Worm (Caenorhabditis elegans) whole organism, early embryonic: Measurements from ENCODE around the gene Y17G7B.20.
A peak's percentile ranks its signal among the peaks of the same experiment; 100 is the strongest.

Experiments used
- B0310.2 ChIP-seq: sonication (generic microtip); optimal IDR thresholded peaks from 2 replicates; lab custom pipeline; 2016; ENCODE audit warnings: mild to moderate bottlenecking, missing genetic modification characterization, missing compliant biosample characterization
- F13C5.2 ChIP-seq: sonication (generic microtip); optimal IDR thresholded peaks from 2 replicates; lab custom pipeline; 2017; ENCODE audit warnings: mild to moderate bottlenecking, missing genetic modification characterization, inconsistent platforms, missing compliant biosample characterization
- aly-1 ChIP-seq: sonication (generic microtip); optimal IDR thresholded peaks from 2 replicates; lab custom pipeline; 2016; ENCODE audit warnings: missing genetic modification characterization, missing compliant biosample characterization
- ama-1 ChIP-seq: fragments of 150-350 bp; optimal IDR thresholded peaks from 2 replicates; lab custom pipeline; 2014
- ceh-13 ChIP-seq: fragments of 200-800 bp; sonication (Bioruptor generic); optimal IDR thresholded peaks from 2 replicates; lab custom pipeline; 2018; ENCODE audit warnings: mild to moderate bottlenecking, missing genetic modification characterization, missing compliant biosample characterization
- ceh-36 ChIP-seq: sonication (generic microtip); optimal IDR thresholded peaks from 2 replicates; lab custom pipeline; 2016; ENCODE audit warnings: missing genetic modification characterization, inconsistent platforms, missing compliant biosample characterization
- ets-7 ChIP-seq: sonication (generic microtip); optimal IDR thresholded peaks from 2 replicates; lab custom pipeline; 2016; ENCODE audit warnings: missing genotype, missing genetic modification characterization, missing compliant biosample characterization
- flt-1 ChIP-seq: fragments of 200-800 bp; sonication (Bioruptor generic); IDR thresholded peaks from 2 replicates; pipeline ENCODE4 v1.3.6; 2022; ENCODE audit warnings: missing genetic modification characterization, missing compliant biosample characterization
- hmbx-1 ChIP-seq: sonication (generic microtip); optimal IDR thresholded peaks from 2 replicates; lab custom pipeline; 2016; ENCODE audit warnings: mild to moderate bottlenecking, missing genetic modification characterization, missing compliant biosample characterization
- hmg-4 ChIP-seq: fragments of 200-800 bp; sonication (Bioruptor generic); optimal IDR thresholded peaks from 2 replicates; lab custom pipeline; 2018; ENCODE audit warnings: mild to moderate bottlenecking, missing genetic modification characterization, missing compliant biosample characterization
- hnd-1 ChIP-seq: sonication (generic microtip); optimal IDR thresholded peaks from 2 replicates; lab custom pipeline; 2016; ENCODE audit warnings: missing genetic modification characterization, missing compliant biosample characterization
- pes-1 ChIP-seq: fragments of 200-800 bp; sonication (Bioruptor generic); IDR thresholded peaks from 2 replicates; pipeline ENCODE4 v1.3.6; 2022; ENCODE audit warnings: missing genetic modification reagents, missing genetic modification characterization, missing compliant biosample characterization
- scrt-1 ChIP-seq: fragments of 200-800 bp; sonication (Bioruptor generic); IDR thresholded peaks from 2 replicates; pipeline ENCODE4 v1.3.6; 2022; ENCODE audit warnings: missing genetic modification characterization, missing compliant biosample characterization
- sea-1 ChIP-seq: fragments of 200-800 bp; sonication (Bioruptor generic); conservative IDR thresholded peaks from 2 replicates; pipeline ENCODE4 v1.3.6; 2022; ENCODE audit warnings: missing genetic modification characterization, missing compliant biosample characterization
- tbx-11 ChIP-seq: fragments of 200-800 bp; sonication (Bioruptor generic); IDR thresholded peaks from 2 replicates; pipeline ENCODE4 v1.3.6; 2022; ENCODE audit warnings: missing genetic modification characterization, missing compliant biosample characterization
- tbx-37 ChIP-seq: fragments of 200-800 bp; sonication (Bioruptor generic); conservative IDR thresholded peaks from 2 replicates; pipeline ENCODE4 v1.3.6; 2022; ENCODE audit warnings: missing genetic modification reagents, missing genetic modification characterization, missing compliant biosample characterization
- tra-4 ChIP-seq: sonication (generic microtip); optimal IDR thresholded peaks from 2 replicates; lab custom pipeline; 2017; ENCODE audit warnings: missing genetic modification characterization, missing compliant biosample characterization

The Y17G7B.20 gene

DNA sequence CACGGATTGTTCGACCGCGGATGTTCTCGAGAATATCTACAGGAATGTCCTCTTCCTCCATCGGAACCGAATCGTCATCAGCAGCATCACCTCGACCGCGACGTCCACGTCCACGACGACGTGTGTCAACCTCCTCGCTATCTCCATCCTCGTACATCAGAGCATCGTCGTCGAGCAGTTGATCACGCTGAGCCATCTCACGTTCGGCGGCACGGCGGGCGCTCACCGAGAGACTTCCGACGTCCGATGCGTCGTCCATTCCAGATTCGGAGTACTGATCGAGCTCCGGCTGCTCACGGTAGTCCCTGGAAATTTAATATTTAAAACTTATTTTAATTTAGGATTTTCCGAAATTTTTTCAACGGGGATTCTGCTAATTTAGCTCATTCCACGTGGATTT lies 26.3 kb upstream of the Y17G7B.20 start:
- TF ChIP-seq tbx-11, result no peak
- TF ChIP-seq hnd-1 (tag; lab: Kevin White, UChicago), result no peak
- TF ChIP-seq hmg-4 (GFP tag; lab: Kevin White, UChicago), result no peak
- TF ChIP-seq scrt-1 (GFP tag; lab: Robert Waterston, UW), result no peak
- TF ChIP-seq ceh-13, result no peak
- no peak for TF ChIP-seq F13C5.2 (tag; lab: Kevin White, UChicago)
- TF ChIP-seq tbx-37 (GFP tag; lab: Robert Waterston, UW), result no peak
- no peak for TF ChIP-seq aly-1 (tag; lab: Kevin White, UChicago)
- TF ChIP-seq ceh-36 (tag; lab: Kevin White, UChicago), result no peak
- TF ChIP-seq tra-4 (tag; lab: Kevin White, UChicago), result no peak
- TF ChIP-seq hmbx-1 (tag; lab: Kevin White, UChicago), result no peak
- TF ChIP-seq sea-1 (GFP tag; lab: Robert Waterston, UW), result no peak
- no peak for TF ChIP-seq ets-7 (tag; lab: Kevin White, UChicago)
- no peak for TF ChIP-seq B0310.2
- TF ChIP-seq ama-1 (lab: Kevin White, UChicago), result no peak
- TF ChIP-seq flt-1 (GFP tag; lab: Robert Waterston, UW), result no peak
- TF ChIP-seq pes-1 (GFP tag; lab: Robert Waterston, UW), result no peak

DNA sequence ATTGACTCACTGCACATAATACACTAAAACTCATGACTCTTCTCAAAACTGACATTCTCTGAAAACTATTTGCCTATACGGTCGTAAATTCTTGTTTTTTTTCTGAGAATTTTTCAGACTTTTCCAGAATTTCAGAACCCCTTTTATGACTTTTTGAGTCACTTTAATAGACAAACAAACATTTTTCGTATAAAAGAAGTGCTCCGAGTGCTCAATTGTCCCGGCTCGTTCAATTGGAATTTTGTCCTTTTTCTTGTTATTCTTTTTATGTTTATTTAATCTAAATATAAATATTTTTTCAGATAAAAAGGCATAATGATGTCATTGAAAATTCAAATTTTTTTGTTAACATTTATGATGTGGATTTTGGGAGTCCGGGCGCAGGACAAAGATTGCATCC lies 19.3 kb upstream of the Y17G7B.20 start, which contains the start of gene Y17G7B.23:
TSS of gene Y17G7B.23 (plus strand) at position 301 of the 400 bp plus-strand sequence.
- TF ChIP-seq hmbx-1 (tag; lab: Kevin White, UChicago), result no peak
- TF ChIP-seq ets-7 (tag; lab: Kevin White, UChicago), result no peak

DNA sequence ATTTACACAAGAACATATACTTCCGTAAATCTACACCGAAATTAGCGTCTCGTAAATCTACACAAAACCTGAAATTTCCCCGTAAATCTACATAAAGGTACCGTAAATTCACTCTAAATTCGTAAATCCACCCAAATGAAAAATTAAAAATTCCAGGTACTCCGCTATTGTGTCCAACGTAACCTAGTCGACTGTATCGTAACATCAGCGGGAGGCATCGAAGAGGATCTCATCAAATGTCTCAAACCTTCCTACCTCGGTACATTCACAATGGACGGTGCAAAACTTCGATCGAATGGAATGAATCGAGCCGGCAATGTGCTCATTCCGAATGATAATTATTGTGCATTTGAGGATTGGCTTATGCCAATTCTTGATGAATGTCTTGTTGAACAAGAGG lies 15.3 kb upstream of the Y17G7B.20 start:
- TF ChIP-seq pes-1 (GFP tag; lab: Robert Waterston, UW) (no peak), tbx-11 (no peak), ceh-13 (no peak), aly-1 (tag; lab: Kevin White, UChicago) (no peak), B0310.2 (no peak), tbx-37 (GFP tag; lab: Robert Waterston, UW) (no peak), ceh-36 (tag; lab: Kevin White, UChicago) (no peak), hmbx-1 (tag; lab: Kevin White, UChicago) (no peak)

DNA sequence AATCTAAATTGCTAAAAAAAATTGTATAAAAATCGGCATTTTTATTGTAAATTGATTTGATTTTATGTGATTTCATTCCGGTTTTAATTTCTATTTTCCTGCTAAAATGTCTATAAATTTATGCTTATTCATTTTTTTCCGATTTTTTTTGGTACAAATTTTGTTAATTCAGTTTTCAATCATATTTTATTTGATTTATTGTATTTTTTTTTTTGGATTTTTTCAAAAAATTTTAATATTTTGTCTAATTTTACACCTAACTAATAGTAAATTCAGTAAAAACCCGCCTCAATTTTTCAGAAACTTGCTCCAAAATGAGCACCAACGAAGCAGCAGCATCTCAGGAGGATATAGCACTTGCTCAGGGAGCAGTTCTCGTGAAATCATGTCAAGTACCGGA lies 13.1 kb upstream of the Y17G7B.20 start, which contains the start of gene dhps-1:
TSS of gene dhps-1 (plus strand) at position 301 of the 400 bp plus-strand sequence.
- TF ChIP-seq hmbx-1 (tag; lab: Kevin White, UChicago) (no peak), tbx-37 (GFP tag; lab: Robert Waterston, UW) (no peak), sea-1 (GFP tag; lab: Robert Waterston, UW) (no peak), ama-1 (lab: Kevin White, UChicago) (no peak), hmg-4 (GFP tag; lab: Kevin White, UChicago) (no peak), B0310.2 (no peak), aly-1 (tag; lab: Kevin White, UChicago) (no peak), ceh-13 (no peak), ets-7 (tag; lab: Kevin White, UChicago) (no peak), flt-1 (GFP tag; lab: Robert Waterston, UW) (no peak), F13C5.2 (tag; lab: Kevin White, UChicago) (no peak), ceh-36 (tag; lab: Kevin White, UChicago) (no peak), tra-4 (tag; lab: Kevin White, UChicago) (no peak), hnd-1 (tag; lab: Kevin White, UChicago) (no peak), tbx-11 (no peak), pes-1 (GFP tag; lab: Robert Waterston, UW) (no peak)

DNA sequence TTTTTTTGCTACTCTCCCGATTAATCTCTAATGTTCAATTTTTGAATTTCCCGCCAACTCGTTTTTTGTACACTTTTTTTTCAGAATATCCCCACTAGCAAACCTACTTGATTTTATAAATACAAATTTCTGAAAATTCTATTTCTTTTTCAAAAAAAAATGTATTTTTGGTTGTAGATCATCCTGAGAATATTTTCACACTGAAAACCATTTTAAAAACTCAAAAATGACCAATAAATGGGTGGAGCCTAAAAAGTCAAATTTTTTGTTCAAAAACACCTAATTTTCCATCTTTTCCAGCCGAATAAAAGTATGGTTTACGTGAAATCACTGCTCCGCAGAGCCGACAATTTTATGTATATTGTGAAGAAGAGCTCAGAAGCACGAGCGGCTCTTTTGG lies 9.1 kb upstream of the Y17G7B.20 start, which contains the start of gene Y17G7B.3:
TSS of gene Y17G7B.3 (plus strand) at position 301 of the 400 bp plus-strand sequence.
- no peak for TF ChIP-seq ceh-13
- no peak for TF ChIP-seq hmbx-1 (tag; lab: Kevin White, UChicago)
- TF ChIP-seq tbx-11, result no peak
- TF ChIP-seq ama-1 (lab: Kevin White, UChicago), result peak; percentile 37
- TF ChIP-seq hnd-1 (tag; lab: Kevin White, UChicago), result no peak
- TF ChIP-seq flt-1 (GFP tag; lab: Robert Waterston, UW), result no peak
- no peak for TF ChIP-seq pes-1 (GFP tag; lab: Robert Waterston, UW)

DNA sequence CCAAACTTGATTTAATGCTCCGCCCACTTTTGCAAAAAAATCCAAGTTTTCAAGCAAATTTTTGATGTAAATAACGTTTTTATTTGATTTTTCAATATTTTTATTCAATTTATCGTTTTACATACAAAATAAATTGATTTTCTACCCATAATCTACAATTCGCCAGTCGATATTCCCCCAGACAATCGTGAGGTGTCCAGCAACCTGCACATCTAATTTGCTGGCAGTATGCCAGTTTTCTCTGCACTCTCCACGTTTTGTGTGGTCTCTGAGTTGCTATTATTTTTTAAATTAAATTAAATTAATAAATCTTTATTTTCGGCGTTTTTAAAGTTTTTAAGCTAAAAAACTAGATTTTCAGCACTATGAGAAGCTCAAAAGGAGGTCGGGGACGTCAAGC lies 466 bp upstream of the Y17G7B.20 start:
- TF ChIP-seq hmg-4 (GFP tag; lab: Kevin White, UChicago), result no peak
- TF ChIP-seq ama-1 (lab: Kevin White, UChicago), result no peak
- TF ChIP-seq sea-1 (GFP tag; lab: Robert Waterston, UW), result no peak
- TF ChIP-seq hmbx-1 (tag; lab: Kevin White, UChicago), result no peak
- TF ChIP-seq pes-1 (GFP tag; lab: Robert Waterston, UW), result 0 out of 2 replicates have a peak, but pooled peaks have one; percentile 41
- TF ChIP-seq B0310.2, result no peak
- TF ChIP-seq ceh-36 (tag; lab: Kevin White, UChicago), result no peak
- no peak for TF ChIP-seq ets-7 (tag; lab: Kevin White, UChicago)
- no peak for TF ChIP-seq flt-1 (GFP tag; lab: Robert Waterston, UW)
- TF ChIP-seq tra-4 (tag; lab: Kevin White, UChicago), result no peak
- TF ChIP-seq F13C5.2 (tag; lab: Kevin White, UChicago), result peak; percentile 62
- TF ChIP-seq tbx-37 (GFP tag; lab: Robert Waterston, UW), result 0 out of 2 replicates have a peak, but pooled peaks have one; percentile 35
- TF ChIP-seq hnd-1 (tag; lab: Kevin White, UChicago), result no peak
- TF ChIP-seq ceh-13, result no peak

DNA sequence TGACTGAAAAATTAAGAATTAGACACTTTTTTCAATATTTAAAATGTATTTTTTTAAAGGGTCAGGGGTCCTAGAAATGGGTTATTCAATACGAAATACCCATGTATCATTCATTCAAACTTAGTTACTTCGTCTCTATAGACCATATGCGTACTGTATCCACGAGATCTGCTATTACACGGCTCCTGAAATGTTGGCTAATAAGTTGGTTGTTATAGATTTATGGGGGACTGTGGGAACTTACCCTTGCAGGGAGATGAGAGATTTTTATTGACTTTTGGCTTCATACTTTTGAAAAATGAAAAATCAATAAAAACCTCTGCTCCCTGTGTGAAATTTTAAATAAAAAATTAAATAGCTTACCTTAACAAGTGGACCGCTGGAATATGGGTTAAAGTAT lies 724 bp downstream of the Y17G7B.20 start:
- TF ChIP-seq hmbx-1 (tag; lab: Kevin White, UChicago) (no peak), aly-1 (tag; lab: Kevin White, UChicago) (no peak), flt-1 (GFP tag; lab: Robert Waterston, UW) (no peak), ama-1 (lab: Kevin White, UChicago) (no peak), tbx-11 (no peak), ceh-36 (tag; lab: Kevin White, UChicago) (no peak), hnd-1 (tag; lab: Kevin White, UChicago) (no peak), scrt-1 (GFP tag; lab: Robert Waterston, UW) (no peak), tra-4 (tag; lab: Kevin White, UChicago) (no peak), sea-1 (GFP tag; lab: Robert Waterston, UW) (no peak), pes-1 (GFP tag; lab: Robert Waterston, UW) (no peak), ceh-13 (no peak), F13C5.2 (tag; lab: Kevin White, UChicago) (no peak), B0310.2 (no peak), ets-7 (tag; lab: Kevin White, UChicago) (no peak)
